Worm (Caenorhabditis elegans) whole organism, young adult: Measurements from ENCODE around the gene C17C3.9.
A peak's percentile ranks its signal among the peaks of the same experiment; 100 is the strongest.

Source experiments
- B0035.1 ChIP-seq: sonication (generic microtip); optimal IDR thresholded peaks from 2 replicates; lab custom pipeline; 2016; ENCODE audit warnings: missing genetic modification characterization, mild to moderate bottlenecking, missing compliant biosample characterization, missing genotype, missing genetic modification reagents
- C06A6.2 ChIP-seq: fragments of 200-800 bp; sonication (Bioruptor generic); conservative IDR thresholded peaks from 2 replicates; pipeline ENCODE4 v1.3.6; 2022; ENCODE audit warnings: missing genetic modification characterization, missing compliant biosample characterization
- F49E8.2 ChIP-seq: sonication (generic microtip); optimal IDR thresholded peaks from 3 replicates; lab custom pipeline; 2017; ENCODE audit warnings: missing genetic modification characterization, mild to moderate bottlenecking, missing compliant biosample characterization, antibody characterized with exemption, moderate library complexity; ENCODE audit not compliant: insufficient read depth
- F55B11.4 ChIP-seq: sonication (generic microtip); optimal IDR thresholded peaks from 2 replicates; lab custom pipeline; 2016; ENCODE audit warnings: missing compliant biosample characterization, missing genetic modification characterization, borderline replicate concordance; ENCODE audit not compliant: insufficient read depth
- Y53G8AR.9 ChIP-seq: fragments of 200-800 bp; sonication (Bioruptor generic); conservative IDR thresholded peaks from 2 replicates; pipeline ENCODE4 v1.3.6; 2022; ENCODE audit warnings: missing genetic modification reagents, missing genetic modification characterization, missing compliant biosample characterization
- Y56A3A.18 ChIP-seq: fragments of 200-800 bp; sonication (Bioruptor generic); IDR thresholded peaks from 2 replicates; pipeline ENCODE4 v1.3.6; 2022; ENCODE audit warnings: missing genetic modification reagents, missing genetic modification characterization, missing compliant biosample characterization
- Y79H2A.3 ChIP-seq: fragments of 200-800 bp; sonication (Bioruptor generic); conservative IDR thresholded peaks from 2 replicates; pipeline ENCODE4 v1.3.6; 2022; ENCODE audit warnings: missing genetic modification reagents, missing genetic modification characterization, missing compliant biosample characterization
- akir-1 ChIP-seq: fragments of 200-800 bp; sonication (Bioruptor generic); optimal IDR thresholded peaks from 2 replicates; lab custom pipeline; 2018; ENCODE audit warnings: mild to moderate bottlenecking, missing genetic modification characterization, moderate library complexity, missing compliant biosample characterization
- ama-1 ChIP-seq, 3 experiments: fragments of 150-350 bp in 1 of 3; sonication (generic microtip) in 2 of 3; optimal IDR thresholded peaks; 2 replicates each; lab custom pipeline; 2014 to 2018; ENCODE audit warnings: missing biosample characterization in 2 of 3, missing genetic modification characterization in 2 of 3, missing genetic modification reagents in 2 of 3
- attf-6 ChIP-seq: fragments of 200-800 bp; sonication (Bioruptor generic); IDR thresholded peaks from 2 replicates; pipeline ENCODE4 v1.3.6; 2022; ENCODE audit warnings: missing genetic modification reagents, missing genetic modification characterization, missing compliant biosample characterization
- bed-1 ChIP-seq: fragments of 200-800 bp; sonication (Bioruptor generic); IDR thresholded peaks from 2 replicates; pipeline ENCODE4 v1.3.6; 2022; ENCODE audit warnings: missing genetic modification reagents, missing genetic modification characterization, missing compliant biosample characterization
- bed-2 ChIP-seq: fragments of 200-800 bp; sonication (Bioruptor generic); IDR thresholded peaks from 2 replicates; pipeline ENCODE4 v1.3.6; 2022; ENCODE audit warnings: missing genetic modification reagents, missing genetic modification characterization, missing compliant biosample characterization
- cebp-1 ChIP-seq, 2 experiments: fragments of 200-800 bp in 1 of 2; sonication (Bioruptor generic) in 1 of 2; sonication (generic microtip) in 1 of 2; IDR thresholded peaks in 1 of 2; optimal IDR thresholded peaks in 1 of 2; 2 replicates each; pipeline versions ENCODE4 v1.3.6 to Lab custom; 2017 to 2022; ENCODE audit warnings: missing compliant biosample characterization in 2 of 2, missing genetic modification characterization in 2 of 2, mild to moderate bottlenecking in 1 of 2, missing genetic modification reagents in 1 of 2, moderate library complexity in 1 of 2
- ceh-27 ChIP-seq: fragments of 200-800 bp; sonication (Bioruptor generic); optimal IDR thresholded peaks from 2 replicates; lab custom pipeline; 2018; ENCODE audit warnings: mild to moderate bottlenecking, missing genetic modification characterization, moderate library complexity, missing compliant biosample characterization
- ceh-58 ChIP-seq: fragments of 200-800 bp; sonication (Bioruptor generic); IDR thresholded peaks from 2 replicates; pipeline ENCODE4 v1.3.6; 2022; ENCODE audit warnings: missing genetic modification characterization, missing compliant biosample characterization
- ceh-79 ChIP-seq: sonication (generic microtip); optimal IDR thresholded peaks from 2 replicates; lab custom pipeline; 2017; ENCODE audit warnings: mild to moderate bottlenecking, missing genetic modification characterization, missing compliant biosample characterization
- ceh-91 ChIP-seq: fragments of 200-800 bp; sonication (Bioruptor generic); IDR thresholded peaks from 2 replicates; pipeline ENCODE4 v1.3.6; 2022; ENCODE audit warnings: missing genetic modification reagents, missing genetic modification characterization, missing compliant biosample characterization
- dox-1 ChIP-seq: fragments of 200-800 bp; sonication (Bioruptor generic); IDR thresholded peaks from 2 replicates; pipeline ENCODE4 v1.3.6; 2022; ENCODE audit warnings: missing genetic modification reagents, missing genetic modification characterization, missing compliant biosample characterization
- dpl-1 ChIP-seq: fragments of 150-350 bp; optimal IDR thresholded peaks from 2 replicates; lab custom pipeline; 2014; ENCODE audit warnings: missing biosample characterization, missing genetic modification reagents, missing genetic modification characterization
- egrh-3 ChIP-seq: fragments of 200-800 bp; sonication (Bioruptor generic); IDR thresholded peaks from 2 replicates; pipeline ENCODE4 v1.3.6; 2022; ENCODE audit warnings: missing genetic modification reagents, missing genetic modification characterization, missing compliant biosample characterization
- gei-17 ChIP-seq: fragments of 200-800 bp; sonication (Bioruptor generic); optimal IDR thresholded peaks from 2 replicates; lab custom pipeline; 2018; ENCODE audit warnings: mild to moderate bottlenecking, missing genetic modification characterization, missing compliant biosample characterization
- hlh-26 ChIP-seq: fragments of 200-800 bp; sonication (Bioruptor generic); conservative IDR thresholded peaks from 2 replicates; pipeline ENCODE4 v1.3.6; 2022; ENCODE audit warnings: missing genetic modification reagents, missing genetic modification characterization, missing compliant biosample characterization
- hmg-1.2 ChIP-seq: fragments of 200-800 bp; sonication (Bioruptor generic); IDR thresholded peaks from 2 replicates; pipeline ENCODE4 v1.3.6; 2022; ENCODE audit warnings: missing genetic modification reagents, missing genetic modification characterization, missing compliant biosample characterization
- hmg-20 ChIP-seq: fragments of 200-800 bp; sonication (Bioruptor generic); IDR thresholded peaks from 2 replicates; pipeline ENCODE4 v1.3.6; 2022; ENCODE audit warnings: missing genetic modification reagents, missing genetic modification characterization, missing compliant biosample characterization
- let-607 ChIP-seq, 2 experiments: fragments of 200-800 bp in 1 of 2; sonication (Bioruptor generic) in 1 of 2; sonication (generic microtip) in 1 of 2; optimal IDR thresholded peaks; 2 replicates each; lab custom pipeline; 2016 to 2018; ENCODE audit warnings: mild to moderate bottlenecking in 2 of 2, missing compliant biosample characterization in 2 of 2, missing genetic modification characterization in 2 of 2, moderate library complexity in 2 of 2, missing genotype in 1 of 2
- lin-26 ChIP-seq: fragments of 200-800 bp; sonication (Bioruptor generic); IDR thresholded peaks from 2 replicates; pipeline ENCODE4 v1.3.6; 2022; ENCODE audit warnings: missing genetic modification reagents, missing genetic modification characterization, missing compliant biosample characterization
- lsy-27 ChIP-seq: sonication (generic microtip); optimal IDR thresholded peaks from 2 replicates; lab custom pipeline; 2017; ENCODE audit warnings: missing genetic modification characterization, mild to moderate bottlenecking, missing compliant biosample characterization, antibody characterized with exemption, missing genotype, borderline replicate concordance; ENCODE audit not compliant: insufficient read depth
- nhr-80 ChIP-seq: sonication (generic microtip); optimal IDR thresholded peaks from 2 replicates; lab custom pipeline; 2016; ENCODE audit warnings: missing genetic modification characterization, missing compliant biosample characterization
- pha-4 ChIP-seq: fragments of 150-350 bp; sonication (generic microtip); optimal IDR thresholded peaks from 2 replicates; lab custom pipeline; 2014; ENCODE audit warnings: missing biosample characterization, missing genetic modification reagents, missing genetic modification characterization
- rpc-1 ChIP-seq, 2 experiments: fragments of 150-350 bp in 1 of 2; sonication (generic microtip) in 1 of 2; optimal IDR thresholded peaks; 2 replicates each; lab custom pipeline; 2014 to 2018; ENCODE audit warnings: missing biosample characterization in 1 of 2, missing genetic modification characterization in 1 of 2, missing genetic modification reagents in 1 of 2, missing genotype in 1 of 2
- snpc-4 ChIP-seq, 5 experiments: fragments of 150-350 bp in 1 of 5; sonication (generic microtip) in 4 of 5; optimal IDR thresholded peaks; 2 replicates each; lab custom pipeline; 2014 to 2018; ENCODE audit warnings: missing genetic modification characterization in 5 of 5, missing biosample characterization in 3 of 5, antibody characterized with exemption in 2 of 5, mild to moderate bottlenecking in 2 of 5, missing compliant biosample characterization in 2 of 5, missing genotype in 2 of 5, moderate library complexity in 2 of 5, missing genetic modification reagents in 1 of 5
- sptf-2 ChIP-seq: fragments of 200-800 bp; sonication (Bioruptor generic); optimal IDR thresholded peaks from 2 replicates; lab custom pipeline; 2018; ENCODE audit warnings: mild to moderate bottlenecking, missing genetic modification characterization, missing compliant biosample characterization
- tbx-9 ChIP-seq: sonication (generic microtip); optimal IDR thresholded peaks from 2 replicates; lab custom pipeline; 2016; ENCODE audit warnings: borderline replicate concordance, missing genetic modification characterization, inconsistent platforms, missing compliant biosample characterization
- tlf-1 ChIP-seq: fragments of 200-800 bp; sonication (Bioruptor generic); optimal IDR thresholded peaks from 2 replicates; lab custom pipeline; 2018; ENCODE audit warnings: mild to moderate bottlenecking, missing genetic modification characterization, missing compliant biosample characterization
- unc-130 ChIP-seq: sonication (generic microtip); optimal IDR thresholded peaks from 2 replicates; lab custom pipeline; 2016; ENCODE audit warnings: missing genetic modification reagents, missing genetic modification characterization, missing compliant biosample characterization
- unc-62 ChIP-seq: fragments of 150-350 bp; optimal IDR thresholded peaks from 2 replicates; lab custom pipeline; 2014; ENCODE audit warnings: missing biosample characterization, missing genetic modification reagents, missing genetic modification characterization
- zfh-2 ChIP-seq: fragments of 200-800 bp; sonication (Bioruptor generic); conservative IDR thresholded peaks from 2 replicates; pipeline ENCODE4 v1.3.6; 2022; ENCODE audit warnings: missing genetic modification reagents, missing genetic modification characterization, missing compliant biosample characterization
- ztf-18 ChIP-seq: sonication (generic microtip); optimal IDR thresholded peaks from 2 replicates; lab custom pipeline; 2016; ENCODE audit warnings: missing genotype, mild to moderate bottlenecking, missing genetic modification characterization, missing compliant biosample characterization
- ztf-22 ChIP-seq: fragments of 200-800 bp; sonication (Bioruptor generic); optimal IDR thresholded peaks from 2 replicates; lab custom pipeline; 2018; ENCODE audit warnings: mild to moderate bottlenecking, missing genetic modification characterization, moderate library complexity, missing compliant biosample characterization
- ztf-28 ChIP-seq: fragments of 200-800 bp; sonication (Bioruptor generic); IDR thresholded peaks from 2 replicates; pipeline ENCODE4 v1.3.6; 2022; ENCODE audit warnings: missing genetic modification reagents, missing genetic modification characterization, missing compliant biosample characterization
- ztf-6 ChIP-seq: fragments of 200-800 bp; sonication (Bioruptor generic); IDR thresholded peaks from 2 replicates; pipeline ENCODE4 v1.3.6; 2022; ENCODE audit warnings: missing genetic modification reagents, missing genetic modification characterization, missing compliant biosample characterization

Gene C17C3.9

DNA sequence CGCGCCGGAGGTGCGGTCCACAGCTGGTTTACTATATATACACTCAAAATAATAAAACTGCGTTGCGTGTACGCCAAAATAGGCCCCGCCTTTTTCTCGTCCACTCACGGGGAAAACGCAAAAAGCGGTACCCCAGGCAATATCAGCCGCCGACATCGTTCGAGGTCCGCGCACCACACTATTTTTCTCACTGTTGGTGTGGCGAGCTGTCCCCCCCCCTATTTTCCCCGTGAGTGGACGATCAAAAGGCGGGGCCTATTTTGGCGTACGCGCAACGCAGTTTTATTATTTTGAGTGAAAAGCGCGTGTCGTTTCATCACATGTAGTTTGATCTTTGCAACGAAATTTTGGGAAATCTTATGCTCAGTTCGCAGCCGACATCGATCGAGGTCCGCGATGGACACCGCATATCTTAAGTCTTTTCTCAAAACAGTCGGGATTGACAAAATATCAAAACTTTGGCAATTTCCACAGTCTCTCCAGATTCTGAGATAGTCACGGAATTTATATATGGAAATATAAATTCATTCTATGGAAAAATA lies 33.1 kb upstream of the C17C3.9 start (continued):
- TF ChIP-seq cebp-1 (GFP tag; IDR thresholded peaks at IDR 0.05; lab: Robert Waterston, UW) (no peak), cebp-1 (tag; optimal IDR thresholded peaks at IDR 0.05; lab: Kevin White, UChicago) (no peak), ceh-58 (GFP tag; lab: Robert Waterston, UW) (no peak), gei-17 (GFP tag; lab: Kevin White, UChicago) (no peak), ztf-28 (no peak), bed-1 (GFP tag; lab: Robert Waterston, UW) (no peak), let-607 (tag; optimal IDR thresholded peaks at IDR 0.05; lab: Kevin White, UChicago) (no peak), lin-26 (GFP tag; lab: Robert Waterston, UW) (0 out of 2 replicates have a peak, but pooled peaks have one; percentile 56), pha-4 (tag; lab: Kevin White, UChicago) (no peak), Y79H2A.3 (GFP tag; lab: Robert Waterston, UW) (no peak), dpl-1 (GFP tag; lab: Kevin White, UChicago) (no peak)
- TF ChIP-seq, all 124 proteins: peak for 8

DNA sequence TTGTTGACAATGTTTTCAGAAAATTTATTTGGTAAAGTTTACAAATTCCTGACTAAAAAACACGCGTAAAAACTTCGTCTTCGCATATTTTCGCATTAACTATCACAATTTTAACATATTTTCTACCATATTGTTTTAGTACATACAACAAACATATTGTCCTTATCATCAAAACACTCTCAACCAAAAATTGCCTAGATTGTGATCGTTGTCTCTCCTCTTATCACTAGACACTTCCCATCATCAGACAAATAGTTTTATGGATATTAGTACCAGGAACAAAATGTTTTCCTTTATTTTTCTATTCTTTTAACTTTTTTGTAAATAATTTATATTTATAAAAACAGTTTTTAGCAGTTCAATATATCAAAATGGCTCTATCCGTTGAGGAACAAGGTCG lies 29.3 kb upstream of the C17C3.9 start, which contains the start of gene C17C3.3:
Gene C17C3.3, plus strand, starts transcription at position 346 of the 400 bp plus-strand sequence.
- TF ChIP-seq hmg-20 (no peak), ztf-22 (GFP tag; lab: Kevin White, UChicago) (no peak), hmg-1.2 (no peak), ztf-6 (no peak), F49E8.2 (no peak), sptf-2 (GFP tag; lab: Kevin White, UChicago) (no peak), ceh-79 (tag; lab: Kevin White, UChicago) (no peak), attf-6 (GFP tag; lab: Robert Waterston, UW) (no peak), unc-62 (GFP tag; lab: Kevin White, UChicago) (no peak), zfh-2 (no peak), tlf-1 (GFP tag; lab: Kevin White, UChicago) (no peak), tbx-9 (tag; lab: Kevin White, UChicago) (no peak), Y56A3A.18 (GFP tag; lab: Robert Waterston, UW) (no peak), C06A6.2 (no peak), Y53G8AR.9 (GFP tag; lab: Robert Waterston, UW) (no peak), rpc-1 (optimal IDR thresholded peaks at IDR 0.05; lab: Kevin White, UChicago) (no peak), rpc-1 (tag; optimal IDR thresholded peaks at IDR 0.05; lab: Kevin White, UChicago) (no peak), ztf-18 (tag; lab: Kevin White, UChicago) (no peak), bed-2 (GFP tag; lab: Robert Waterston, UW) (no peak), gei-17 (GFP tag; lab: Kevin White, UChicago) (no peak)

DNA sequence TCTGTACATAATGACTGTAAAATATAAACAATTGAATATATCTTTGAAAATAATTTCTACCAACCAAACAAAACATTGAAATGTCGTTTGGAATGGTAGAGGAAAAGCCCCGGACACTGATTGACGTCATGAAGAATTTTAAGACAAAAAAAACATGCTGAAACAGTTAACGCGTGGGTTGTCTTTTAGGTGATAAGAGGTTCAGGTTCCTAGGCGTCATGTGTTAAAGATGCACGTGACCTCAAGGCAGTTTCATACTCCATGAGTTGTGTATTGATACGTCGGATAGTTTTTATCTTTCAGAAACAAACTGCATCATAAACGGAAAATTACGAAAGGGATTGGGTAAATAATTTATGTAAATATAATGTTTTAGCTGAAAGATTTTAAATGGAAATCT lies 25.1 kb upstream of the C17C3.9 start:
- peak; percentile 55 for TF ChIP-seq nhr-80 (tag; lab: Kevin White, UChicago)
- TF ChIP-seq snpc-4 (GFP tag; optimal IDR thresholded peaks at IDR 0.05; lab: Kevin White, UChicago) = no peak
- peak in 1 of 4 experiments; percentile 7 for TF ChIP-seq snpc-4 (tag; optimal IDR thresholded peaks at IDR 0.05; lab: Kevin White, UChicago)
- TF ChIP-seq tbx-9 (tag; lab: Kevin White, UChicago) = no peak

DNA sequence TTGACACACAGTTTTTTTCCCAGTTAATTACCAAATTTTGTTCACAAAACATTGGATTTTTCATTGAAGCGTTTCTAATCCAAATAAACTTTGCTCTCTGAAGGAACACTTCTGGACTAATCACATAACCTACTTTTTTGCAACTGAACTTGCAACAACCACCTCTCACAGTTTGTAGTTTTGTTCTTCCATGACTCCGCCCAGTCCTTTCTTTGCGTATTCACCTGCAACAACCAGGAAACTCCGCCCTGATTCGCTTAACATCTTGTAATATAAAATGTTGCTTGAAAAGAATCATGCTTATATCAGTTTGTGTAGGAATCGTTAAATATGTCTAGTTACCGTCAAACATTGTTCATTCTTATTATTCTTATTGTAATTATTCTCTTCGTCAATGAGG lies 24.4 kb upstream of the C17C3.9 start, which contains the start of gene ins-11:
Gene ins-11, plus strand, starts transcription at position 301 of the 400 bp plus-strand sequence.
- TF ChIP-seq snpc-4 (GFP tag; optimal IDR thresholded peaks at IDR 0.05; lab: Kevin White, UChicago) (no peak), snpc-4 (tag; optimal IDR thresholded peaks at IDR 0.05; lab: Kevin White, UChicago) (no peak), ceh-27 (GFP tag; lab: Kevin White, UChicago) (no peak), dox-1 (GFP tag; lab: Robert Waterston, UW) (no peak), lsy-27 (tag; lab: Kevin White, UChicago) (no peak), hlh-26 (GFP tag; lab: Robert Waterston, UW) (no peak), ceh-91 (GFP tag; lab: Robert Waterston, UW) (no peak), B0035.1 (tag; lab: Kevin White, UChicago) (no peak), ceh-79 (tag; lab: Kevin White, UChicago) (no peak), F55B11.4 (no peak), ztf-6 (no peak), ztf-28 (no peak), egrh-3 (no peak), ama-1 (optimal IDR thresholded peaks at IDR 0.05; lab: Kevin White, UChicago) (no peak), ama-1 (GFP tag; optimal IDR thresholded peaks at IDR 0.05; lab: Kevin White, UChicago) (no peak), unc-130 (no peak), akir-1 (no peak)
